Fruit fly (Drosophila melanogaster): ENCODE results near the gene pygo.

dm6 chr3R:31548766-31549510 is 31.6 kb downstream of the pygo start:
- no peak for TF ChIP-seq CG8119 (GFP tag; IDR thresholded peaks at IDR 0.05)
- no peak for TF ChIP-seq salr (GFP tag; optimal IDR thresholded peaks at IDR 0.05)
- TF ChIP-seq CG3919 (GFP tag; optimal IDR thresholded peaks at IDR 0.05) = no peak
- no peak for TF ChIP-seq Sox14 (GFP tag; optimal IDR thresholded peaks at IDR 0.05)
- TF ChIP-seq Gug (GFP tag; IDR thresholded peaks at IDR 0.05) = no peak
- no peak for TF ChIP-seq Eip75B (GFP tag; optimal IDR thresholded peaks at IDR 0.05)
- TF ChIP-seq CG6792 (GFP tag; optimal IDR thresholded peaks at IDR 0.05) = no peak
- TF ChIP-seq Lpt (GFP tag; optimal IDR thresholded peaks at IDR 0.05) = no peak
- TF ChIP-seq dsx (GFP tag; optimal IDR thresholded peaks at IDR 0.05; ENCODE audit: poor library complexity, severe bottlenecking) = peak; percentile 44
- no peak for TF ChIP-seq CG15336 (GFP tag; IDR thresholded peaks at IDR 0.05)
- TF ChIP-seq Sox15 (GFP tag; optimal IDR thresholded peaks at IDR 0.05) = no peak
- no peak for TF ChIP-seq CG16779 (tag; optimal IDR thresholded peaks at IDR 0.05)
- no peak for TF ChIP-seq CG3032 (tag; optimal IDR thresholded peaks at IDR 0.05)
